Worm (Caenorhabditis elegans): ENCODE measurements around the gene mgrn-1.

mgrn-1 gene

ce11 chrX:14297209-14297608 lies 14.3 kb downstream of the mgrn-1 start:
- TF ChIP-seq pha-4 (tag; optimal IDR thresholded peaks at IDR 0.05) (no peak), cebp-1 (GFP tag; IDR thresholded peaks at IDR 0.05) (no peak), cebp-1 (tag; optimal IDR thresholded peaks at IDR 0.05) (no peak), repo-1 (tag; optimal IDR thresholded peaks at IDR 0.05) (no peak), zfh-2 (GFP tag; conservative IDR thresholded peaks at IDR 0.05) (peak; percentile 93), attf-5 (GFP tag; optimal IDR thresholded peaks at IDR 0.05) (peak; percentile 75), hrde-1 (tag; optimal IDR thresholded peaks at IDR 0.05; ENCODE audit: borderline replicate concordance) (no peak), lin-35 (GFP tag; optimal IDR thresholded peaks at IDR 0.05) (no peak), bed-2 (GFP tag; IDR thresholded peaks at IDR 0.05) (no peak), nhr-90 (tag; optimal IDR thresholded peaks at IDR 0.05) (no peak), Y53G8AR.9 (GFP tag; conservative IDR thresholded peaks at IDR 0.05) (no peak), T07F8.4 (tag; optimal IDR thresholded peaks at IDR 0.05) (no peak), fkh-3 (tag; optimal IDR thresholded peaks at IDR 0.05) (no peak), die-1 (tag; optimal IDR thresholded peaks at IDR 0.05) (peak; percentile 16), ceh-27 (GFP tag; optimal IDR thresholded peaks at IDR 0.05) (peak; percentile 77), hmg-20 (GFP tag; IDR thresholded peaks at IDR 0.05) (no peak; the same call in 1 of the 2 replicates), egl-18 (GFP tag; IDR thresholded peaks at IDR 0.05) (no peak), ztf-25 (GFP tag; IDR thresholded peaks at IDR 0.05) (no peak), mxl-1 (tag; optimal IDR thresholded peaks at IDR 0.05) (no peak), ama-1 (optimal IDR thresholded peaks at IDR 0.05) (no peak), ama-1 (GFP tag; optimal IDR thresholded peaks at IDR 0.05) (no peak), Y53F4B.3 (GFP tag; IDR thresholded peaks at IDR 0.05) (no peak), zim-3 (tag; optimal IDR thresholded peaks at IDR 0.05) (no peak), F10E7.11 (tag; optimal IDR thresholded peaks at IDR 0.05) (no peak), ets-4 (GFP tag; optimal IDR thresholded peaks at IDR 0.05) (no peak), mel-28 (tag; optimal IDR thresholded peaks at IDR 0.05; ENCODE audit: borderline replicate concordance) (no peak), ztf-6 (GFP tag; IDR thresholded peaks at IDR 0.05) (no peak), C06A6.2 (GFP tag; conservative IDR thresholded peaks at IDR 0.05) (no peak), him-1 (tag; optimal IDR thresholded peaks at IDR 0.05) (no peak), madf-6 (GFP tag; IDR thresholded peaks at IDR 0.05) (no peak), T26A5.8 (tag; optimal IDR thresholded peaks at IDR 0.05) (no peak), nfyb-1 (GFP tag; IDR thresholded peaks at IDR 0.05) (peak; percentile 82), tbp1 (GFP tag; optimal IDR thresholded peaks at IDR 0.05) (no peak), mcd-1 (GFP tag; IDR thresholded peaks at IDR 0.05) (peak; percentile 60), akir-1 (GFP tag; optimal IDR thresholded peaks at IDR 0.05) (no peak), Y56A3A.18 (GFP tag; IDR thresholded peaks at IDR 0.05) (0 out of 2 replicates have a peak, but pooled peaks have one; percentile 17), rec-8 (tag; optimal IDR thresholded peaks at IDR 0.05) (no peak), lir-1 (GFP tag; conservative IDR thresholded peaks at IDR 0.05) (peak; percentile 20; the same call in 1 of the 2 replicates), F37B4.10 (GFP tag; IDR thresholded peaks at IDR 0.05) (no peak), unc-130 (GFP tag; optimal IDR thresholded peaks at IDR 0.05) (no peak), B0336.3 (GFP tag; IDR thresholded peaks at IDR 0.05) (no peak; the same call in 1 of the 2 replicates), lin-40 (tag; optimal IDR thresholded peaks at IDR 0.05) (peak; percentile 74), snpc-1.1 (tag; optimal IDR thresholded peaks at IDR 0.05; ENCODE audit: insufficient read depth) (no peak), ccch-3 (GFP tag; optimal IDR thresholded peaks at IDR 0.05) (no peak), K12H6.12 (tag; optimal IDR thresholded peaks at IDR 0.05) (peak; percentile 62), Y67H2A.10 (GFP tag; conservative IDR thresholded peaks at IDR 0.05) (no peak), snpc-3.4 (tag; optimal IDR thresholded peaks at IDR 0.05) (no peak), nhr-27 (tag; optimal IDR thresholded peaks at IDR 0.05) (no peak), rpc-1 (optimal IDR thresholded peaks at IDR 0.05) (no peak), rpc-1 (tag; optimal IDR thresholded peaks at IDR 0.05) (no peak)

All from whole organism, young adult.